Fruit fly (Drosophila melanogaster): ENCODE data around the gene jhamt.

DNA sequence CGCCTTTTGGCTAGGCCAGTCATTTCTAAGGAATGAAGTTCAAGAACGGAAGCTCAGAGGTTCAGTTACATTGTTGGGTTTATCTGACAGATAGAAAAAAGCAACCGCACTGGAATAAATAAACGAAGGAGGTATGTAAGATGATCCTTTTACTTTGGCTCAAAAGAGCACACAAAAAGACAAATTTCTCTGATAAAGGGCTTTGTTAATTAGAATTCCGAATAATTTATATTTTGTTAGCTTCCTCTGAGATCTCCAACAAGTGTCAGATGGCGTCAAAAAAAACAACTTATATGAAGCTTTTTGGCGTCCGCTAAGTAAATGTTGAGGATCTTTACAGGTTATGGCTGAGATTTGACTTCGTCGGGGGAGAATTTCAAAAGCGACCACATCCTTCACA is 27.9 kb upstream of the jhamt start, which contains the start of gene CG31817:
- no peak for TF ChIP-seq CG8478 (optimal IDR thresholded peaks at IDR 0.05)
- no peak for TF ChIP-seq CTCF (optimal IDR thresholded peaks at IDR 0.05)
